Fruit fly (Drosophila melanogaster): Measurements from ENCODE around the gene lace.

lace gene

dm6 chr2L:15491321-15492158, 7.4 kb upstream of the lace start (continued):
- TF ChIP-seq stc (GFP tag; IDR thresholded peaks at IDR 0.05) (no peak), Myb (GFP tag; optimal IDR thresholded peaks at IDR 0.05) (no peak), Trl (optimal IDR thresholded peaks at IDR 0.05) (peak; percentile 76 to 84), Trl (GFP tag; optimal IDR thresholded peaks at IDR 0.05) (no peak), gt (GFP tag; IDR thresholded peaks at IDR 0.05) (0 out of 2 replicates have a peak, but pooled peaks have one; percentile 25), Hr39 (optimal IDR thresholded peaks at IDR 0.05) (no peak), Jarid2 (GFP tag; optimal IDR thresholded peaks at IDR 0.05) (no peak), ase (GFP tag; IDR thresholded peaks at IDR 0.05) (no peak), Elba2 (GFP tag; optimal IDR thresholded peaks at IDR 0.05) (peak; percentile 49), pros (GFP tag; optimal IDR thresholded peaks at IDR 0.05) (peak; percentile 99), Doc3 (GFP tag; IDR thresholded peaks at IDR 0.05; ENCODE audit: partially characterized antibody) (no peak), Dll (GFP tag; IDR thresholded peaks at IDR 0.05; ENCODE audit: partially characterized antibody) (0 out of 4 replicates have a peak, but pooled peaks have one; percentile 41), hth (optimal IDR thresholded peaks at IDR 0.05) (no peak), CG15601 (tag; optimal IDR thresholded peaks at IDR 0.05) (no peak), MBD-R2 (GFP tag; IDR thresholded peaks at IDR 0.05) (no peak), CG18262 (tag; optimal IDR thresholded peaks at IDR 0.05) (no peak), CG2129 (GFP tag; IDR thresholded peaks at IDR 0.05; ENCODE audit: partially characterized antibody) (peak; percentile 12; the same call in 1 of the 2 replicates), Mad (GFP tag; optimal IDR thresholded peaks at IDR 0.05) (no peak), CG14860 (GFP tag; IDR thresholded peaks at IDR 0.05; ENCODE audit: partially characterized antibody) (0 out of 3 replicates have a peak, but pooled peaks have one; percentile 6), z (GFP tag; IDR thresholded peaks at IDR 0.05) (peak; percentile 68; the same call in 2 of the 3 replicates), Ets65A (GFP tag) (peak; percentile 73), CG10543 (GFP tag; optimal IDR thresholded peaks at IDR 0.05) (no peak), Opbp (GFP tag; IDR thresholded peaks at IDR 0.05; ENCODE audit: partially characterized antibody) (0 out of 3 replicates have a peak, but pooled peaks have one; percentile 16), sna (GFP tag; IDR thresholded peaks at IDR 0.05; ENCODE audit: partially characterized antibody) (peak; percentile 42; the same call in 1 of the 2 replicates), D19A (tag; optimal IDR thresholded peaks at IDR 0.05) (no peak), CG4404 (GFP tag; IDR thresholded peaks at IDR 0.05) (no peak), CG4282 (GFP tag; optimal IDR thresholded peaks at IDR 0.05) (no peak), Antp (GFP tag; optimal IDR thresholded peaks at IDR 0.05) (no peak), abd-A (tag; optimal IDR thresholded peaks at IDR 0.05) (peak; percentile 96), scrt (GFP tag; optimal IDR thresholded peaks at IDR 0.05) (no peak), cad (GFP tag; optimal IDR thresholded peaks at IDR 0.05) (peak; percentile 1), cg (GFP tag; optimal IDR thresholded peaks at IDR 0.05) (peak; percentile 27), CG12299 (tag; optimal IDR thresholded peaks at IDR 0.05) (no peak), CG3065 (GFP tag; optimal IDR thresholded peaks at IDR 0.05) (peak; percentile 92), CG7357 (GFP tag; IDR thresholded peaks at IDR 0.05) (no peak), CG13894 (tag; optimal IDR thresholded peaks at IDR 0.05) (peak; percentile 48), mirr (GFP tag; optimal IDR thresholded peaks at IDR 0.05) (no peak), nerfin-1 (tag; optimal IDR thresholded peaks at IDR 0.05) (peak; percentile 95), CG6791 (GFP tag; IDR thresholded peaks at IDR 0.05; ENCODE audit: partially characterized antibody) (0 out of 3 replicates have a peak, but pooled peaks have one; percentile 47), Bgb (GFP tag; IDR thresholded peaks at IDR 0.05; ENCODE audit: partially characterized antibody) (0 out of 2 replicates have a peak, but pooled peaks have one; percentile 13), CG6272 (GFP tag; IDR thresholded peaks at IDR 0.05) (no peak), oc (tag; optimal IDR thresholded peaks at IDR 0.05) (peak; percentile 50), CG1602 (GFP tag; optimal IDR thresholded peaks at IDR 0.05) (no peak), ewg (GFP tag; optimal IDR thresholded peaks at IDR 0.05) (peak; percentile 82), lilli (GFP tag; optimal IDR thresholded peaks at IDR 0.05) (no peak), Atf-2 (GFP tag; optimal IDR thresholded peaks at IDR 0.05) (no peak), CG18619 (GFP tag; optimal IDR thresholded peaks at IDR 0.05) (no peak), sd (tag; optimal IDR thresholded peaks at IDR 0.05) (peak; percentile 93), MTF-1 (GFP tag; optimal IDR thresholded peaks at IDR 0.05; ENCODE audit: borderline replicate concordance) (no peak)

Measured in whole organism, embryonic.